Worm (Caenorhabditis elegans) whole organism, early embryonic: ENCODE data around the gene fipr-1.

ENCODE experiments used
- aly-1 ChIP-seq: sonication (generic microtip); optimal IDR thresholded peaks from 2 replicates; lab custom pipeline; 2016; ENCODE audit warnings: missing genetic modification characterization, missing compliant biosample characterization
- ama-1 ChIP-seq: fragments of 150-350 bp; optimal IDR thresholded peaks from 2 replicates; lab custom pipeline; 2014
- ceh-36 ChIP-seq: sonication (generic microtip); optimal IDR thresholded peaks from 2 replicates; lab custom pipeline; 2016; ENCODE audit warnings: missing genetic modification characterization, inconsistent platforms, missing compliant biosample characterization
- ets-7 ChIP-seq: sonication (generic microtip); optimal IDR thresholded peaks from 2 replicates; lab custom pipeline; 2016; ENCODE audit warnings: missing genotype, missing genetic modification characterization, missing compliant biosample characterization
- flt-1 ChIP-seq: fragments of 200-800 bp; sonication (Bioruptor generic); IDR thresholded peaks from 2 replicates; pipeline ENCODE4 v1.3.6; 2022; ENCODE audit warnings: missing genetic modification characterization, missing compliant biosample characterization
- hmbx-1 ChIP-seq: sonication (generic microtip); optimal IDR thresholded peaks from 2 replicates; lab custom pipeline; 2016; ENCODE audit warnings: mild to moderate bottlenecking, missing genetic modification characterization, missing compliant biosample characterization
- hnd-1 ChIP-seq: sonication (generic microtip); optimal IDR thresholded peaks from 2 replicates; lab custom pipeline; 2016; ENCODE audit warnings: missing genetic modification characterization, missing compliant biosample characterization
- pes-1 ChIP-seq: fragments of 200-800 bp; sonication (Bioruptor generic); IDR thresholded peaks from 2 replicates; pipeline ENCODE4 v1.3.6; 2022; ENCODE audit warnings: missing genetic modification reagents, missing genetic modification characterization, missing compliant biosample characterization
- scrt-1 ChIP-seq: fragments of 200-800 bp; sonication (Bioruptor generic); IDR thresholded peaks from 2 replicates; pipeline ENCODE4 v1.3.6; 2022; ENCODE audit warnings: missing genetic modification characterization, missing compliant biosample characterization
- sea-1 ChIP-seq: fragments of 200-800 bp; sonication (Bioruptor generic); conservative IDR thresholded peaks from 2 replicates; pipeline ENCODE4 v1.3.6; 2022; ENCODE audit warnings: missing genetic modification characterization, missing compliant biosample characterization
- tbx-11 ChIP-seq: fragments of 200-800 bp; sonication (Bioruptor generic); IDR thresholded peaks from 2 replicates; pipeline ENCODE4 v1.3.6; 2022; ENCODE audit warnings: missing genetic modification characterization, missing compliant biosample characterization
- tbx-37 ChIP-seq: fragments of 200-800 bp; sonication (Bioruptor generic); conservative IDR thresholded peaks from 2 replicates; pipeline ENCODE4 v1.3.6; 2022; ENCODE audit warnings: missing genetic modification reagents, missing genetic modification characterization, missing compliant biosample characterization
- tra-4 ChIP-seq: sonication (generic microtip); optimal IDR thresholded peaks from 2 replicates; lab custom pipeline; 2017; ENCODE audit warnings: missing genetic modification characterization, missing compliant biosample characterization

ce11 chrV:12369437-12369836 lies 7.9 kb upstream of the fipr-1 start, which contains the start of gene gcy-13:
- no peak for TF ChIP-seq hmbx-1 (tag; lab: Kevin White, UChicago)
- no peak for TF ChIP-seq flt-1 (GFP tag; lab: Robert Waterston, UW)
- TF ChIP-seq scrt-1 (GFP tag; lab: Robert Waterston, UW), result no peak
- no peak for TF ChIP-seq tbx-37 (GFP tag; lab: Robert Waterston, UW)
- no peak for TF ChIP-seq ama-1 (lab: Kevin White, UChicago)
- no peak for TF ChIP-seq ets-7 (tag; lab: Kevin White, UChicago)
- TF ChIP-seq aly-1 (tag; lab: Kevin White, UChicago), result no peak
- TF ChIP-seq sea-1 (GFP tag; lab: Robert Waterston, UW), result no peak
- TF ChIP-seq ceh-36, result no peak
- no peak for TF ChIP-seq tra-4 (tag; lab: Kevin White, UChicago)
- no peak for TF ChIP-seq hnd-1 (tag; lab: Kevin White, UChicago)
- no peak for TF ChIP-seq pes-1 (GFP tag; lab: Robert Waterston, UW)
- TF ChIP-seq tbx-11 (GFP tag; lab: Robert Waterston, UW), result no peak
